Fruit fly (Drosophila melanogaster) whole organism, wandering third instar larva: Measurements from ENCODE around the gene Smyd3.

Source experiments
- Abd-B ChIP-seq: fragments of >200 bp; optimal IDR thresholded peaks from 2 replicates; lab custom pipeline; 2017; ENCODE audit warnings: missing biosample characterization, missing genetic modification characterization
- CG32264 ChIP-seq: fragments of 200-800 bp; sonication (Bioruptor generic); optimal IDR thresholded peaks from 2 replicates; lab custom pipeline; 2016; ENCODE audit warnings: missing biosample characterization, missing genetic modification characterization
- CrebA ChIP-seq: fragments of 200-800 bp; sonication (Bioruptor generic); optimal IDR thresholded peaks from 2 replicates; lab custom pipeline; 2016; ENCODE audit warnings: missing biosample characterization, mild to moderate bottlenecking, missing genetic modification characterization, borderline replicate concordance
- Dfd ChIP-seq: fragments of >200 bp; optimal IDR thresholded peaks from 2 replicates; lab custom pipeline; 2017; ENCODE audit warnings: missing biosample characterization, missing genetic modification characterization
- Dif ChIP-seq: fragments of 200-275, 200-300 bp; sonication (Bioruptor generic); optimal IDR thresholded peaks from 2 replicates; lab custom pipeline; 2018; ENCODE audit warnings: missing biosample characterization, missing genetic modification characterization; ENCODE audit not compliant: partially characterized antibody
- GATAd ChIP-seq: sonication (Bioruptor generic); optimal IDR thresholded peaks from 2 replicates; lab custom pipeline; 2016; ENCODE audit warnings: missing biosample characterization, missing genetic modification characterization
- Hnf4 ChIP-seq: fragments of 200-800 bp; sonication (Bioruptor generic); optimal IDR thresholded peaks from 2 replicates; lab custom pipeline; 2016; ENCODE audit warnings: missing biosample characterization, mild to moderate bottlenecking, missing genetic modification characterization
- Jra ChIP-seq: sonication (Bioruptor generic); optimal IDR thresholded peaks from 2 replicates; lab custom pipeline; 2016; ENCODE audit warnings: missing biosample characterization, missing genetic modification characterization
- Mio ChIP-seq: sonication (Bioruptor generic); optimal IDR thresholded peaks from 2 replicates; lab custom pipeline; 2016; ENCODE audit warnings: missing biosample characterization, missing genetic modification characterization
- Myc ChIP-seq: fragments of >200 bp; optimal IDR thresholded peaks from 2 replicates; lab custom pipeline; 2017
- N ChIP-seq: fragments of >200 bp; optimal IDR thresholded peaks from 2 replicates; lab custom pipeline; 2018; ENCODE audit warnings: missing biosample characterization, missing external identifiers, missing genetic modification characterization
- OdsH ChIP-seq: fragments of 200-800 bp; sonication (Bioruptor generic); optimal IDR thresholded peaks from 2 replicates; lab custom pipeline; 2016; ENCODE audit warnings: missing biosample characterization, mild to moderate bottlenecking, missing genetic modification characterization
- Rel ChIP-seq, 2 experiments: fragments of 200-800 bp; sonication (Bioruptor generic) in 1 of 2; optimal IDR thresholded peaks; 2 replicates in 1 of 2; 3 replicates in 1 of 2; lab custom pipeline; 2016 to 2019; ENCODE audit warnings: mild to moderate bottlenecking in 2 of 2, missing biosample characterization in 2 of 2, missing genetic modification characterization in 2 of 2, moderate library complexity in 1 of 2
- Sp1 ChIP-seq: fragments of 200-800 bp; sonication (Bioruptor generic); optimal IDR thresholded peaks from 3 replicates; lab custom pipeline; 2019; ENCODE audit warnings: missing biosample characterization, mild to moderate bottlenecking, missing genetic modification characterization, moderate library complexity
- Vsx2 ChIP-seq: fragments of 200-300, 225-300 bp; sonication (Bioruptor generic); optimal IDR thresholded peaks from 2 replicates; lab custom pipeline; 2018; ENCODE audit warnings: missing biosample characterization, missing genetic modification characterization; ENCODE audit not compliant: partially characterized antibody
- br ChIP-seq: fragments of 200-800 bp; sonication (Bioruptor generic); optimal IDR thresholded peaks from 2 replicates; lab custom pipeline; 2016; ENCODE audit warnings: missing biosample characterization, missing genetic modification characterization
- brk ChIP-seq: fragments of 200-800 bp; sonication (Bioruptor generic); optimal IDR thresholded peaks from 2 replicates; lab custom pipeline; 2016; ENCODE audit warnings: missing biosample characterization, mild to moderate bottlenecking, missing genetic modification characterization
- dl ChIP-seq, 2 experiments: fragments of 175-275, 200-275 bp in 1 of 2; fragments of 200-275 bp in 1 of 2; sonication (Bioruptor generic); optimal IDR thresholded peaks; lab custom pipeline; 2018; ENCODE audit warnings: mild to moderate bottlenecking in 2 of 2, missing biosample characterization in 2 of 2, missing genetic modification characterization in 2 of 2, moderate library complexity in 2 of 2; ENCODE audit not compliant: partially characterized antibody in 2 of 2, insufficient read depth in 1 of 2
- dsf ChIP-seq: sonication (Bioruptor generic); optimal IDR thresholded peaks from 2 replicates; lab custom pipeline; 2016; ENCODE audit warnings: missing biosample characterization, missing genetic modification characterization, borderline replicate concordance
- ey ChIP-seq: fragments of 200-800 bp; sonication (Bioruptor generic); optimal IDR thresholded peaks from 2 replicates; lab custom pipeline; 2016; ENCODE audit warnings: missing biosample characterization, missing genetic modification characterization
- jim ChIP-seq: fragments of 175-275, 200-325 bp; sonication (Bioruptor generic); optimal IDR thresholded peaks from 2 replicates; lab custom pipeline; 2016; ENCODE audit warnings: missing biosample characterization, mild to moderate bottlenecking, missing genetic modification characterization
- pan ChIP-seq: fragments of >200 bp; optimal IDR thresholded peaks from 2 replicates; lab custom pipeline; 2017
- psq ChIP-seq: fragments of 200-800 bp; sonication (Bioruptor generic); optimal IDR thresholded peaks from 3 replicates; lab custom pipeline; 2017; ENCODE audit warnings: missing biosample characterization, mild to moderate bottlenecking, missing genetic modification characterization, moderate library complexity
- sage ChIP-seq: fragments of 200-800 bp; sonication (Bioruptor generic); optimal IDR thresholded peaks from 2 replicates; lab custom pipeline; 2016; ENCODE audit warnings: missing biosample characterization, mild to moderate bottlenecking, missing genetic modification characterization
- tai ChIP-seq: sonication (Bioruptor generic); optimal IDR thresholded peaks from 2 replicates; lab custom pipeline; 2016; ENCODE audit warnings: missing biosample characterization, missing genetic modification characterization

Smyd3 gene

dm6 chrX:2657220-2657619, 48.5 kb upstream of the Smyd3 start:
- TF ChIP-seq Mio (GFP tag; lab: Kevin White, UChicago) (no peak), pan (lab: Kevin White, UChicago) (no peak), CG32264 (GFP tag; lab: Kevin White, UChicago) (no peak), Myc (lab: Kevin White, UChicago) (no peak), Dfd (GFP tag; lab: Kevin White, UChicago) (no peak), GATAd (no peak), Hnf4 (GFP tag; lab: Kevin White, UChicago) (no peak)

DNA sequence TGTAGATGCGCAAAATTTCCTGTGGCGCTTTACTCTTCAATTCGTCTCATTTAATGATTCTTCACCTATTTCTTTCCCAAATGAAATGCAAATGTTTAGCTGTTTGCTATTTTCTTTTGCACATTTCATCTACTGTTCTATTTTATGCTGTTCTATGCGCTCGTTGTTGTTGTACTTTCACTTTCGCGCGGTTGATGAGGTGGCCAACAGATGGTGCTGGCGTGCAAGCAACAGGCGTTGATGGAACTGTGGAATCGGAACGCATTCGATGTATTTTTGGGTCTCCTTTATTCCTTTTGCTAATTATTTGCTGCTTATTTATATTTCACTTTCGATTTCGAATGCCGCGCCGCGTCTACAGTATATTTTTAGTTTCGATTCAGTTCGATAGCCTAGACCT, 47.3 kb upstream of the Smyd3 start:
- TF ChIP-seq Vsx2 (GFP tag; lab: Kevin White, UChicago) (no peak), pan (lab: Kevin White, UChicago) (no peak), OdsH (GFP tag; lab: Kevin White, UChicago) (no peak), tai (no peak), jim (GFP tag; lab: Kevin White, UChicago) (no peak), brk (GFP tag; lab: Kevin White, UChicago) (no peak), Rel (GFP tag; optimal IDR thresholded peaks at IDR 0.05; lab: Kevin White, UChicago) (no peak), Rel (tag; optimal IDR thresholded peaks at IDR 0.05; lab: Kevin White, UChicago) (no peak), br (GFP tag; lab: Kevin White, UChicago) (no peak), Hnf4 (GFP tag; lab: Kevin White, UChicago) (no peak)
- TF ChIP-seq, all 38 proteins: peak for 0

- TF ChIP-seq N (GFP tag; lab: Kevin White, UChicago) (no peak), dl (GFP tag; optimal IDR thresholded peaks at IDR 0.05; lab: Kevin White, UChicago; ENCODE audit: insufficient read depth in 1 of 2, partially characterized antibody in 2 of 2) (no peak)
- TF ChIP-seq, all 38 proteins: peak for 0
Measured at dm6 chrX:2655479-2655878, 46.8 kb upstream of the Smyd3 start.

DNA sequence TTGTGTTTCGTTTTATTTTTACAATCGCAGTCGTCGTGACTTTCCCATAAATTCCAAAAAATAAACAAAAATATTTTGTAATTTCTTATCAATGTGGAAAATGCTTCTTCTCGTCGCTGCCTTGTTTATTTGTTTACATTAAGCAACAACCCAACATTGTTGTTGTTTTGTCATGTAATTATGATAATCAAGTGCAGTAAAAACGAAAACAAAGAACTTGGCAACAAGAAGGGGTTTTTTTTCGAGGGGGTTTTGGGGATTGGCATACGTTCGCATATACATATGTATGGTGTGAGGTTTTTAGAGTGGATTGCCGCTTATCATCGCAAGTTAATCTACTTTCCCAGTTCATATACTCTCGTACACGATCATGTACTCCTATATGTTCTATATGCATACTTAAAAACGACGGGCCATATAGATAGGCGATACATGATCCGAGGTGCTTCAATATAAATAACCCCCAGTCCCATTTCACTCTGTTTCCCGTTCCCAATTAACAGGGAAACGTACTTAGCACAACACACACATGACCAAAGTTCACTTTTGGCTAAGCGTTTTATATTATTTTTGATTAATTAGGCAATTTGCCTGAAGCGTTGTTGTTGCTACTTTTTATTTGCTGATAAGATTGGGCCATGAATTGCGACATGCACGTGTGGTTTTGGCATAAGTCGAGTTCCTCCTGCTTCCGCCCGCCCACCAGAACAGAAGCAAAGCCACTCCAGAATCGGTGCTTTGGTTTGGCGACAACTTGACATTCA, 45.0 kb upstream of the Smyd3 start:
- TF ChIP-seq Dif (no peak), Sp1 (peak; percentile 3), CrebA (GFP tag; lab: Kevin White, UChicago) (peak; percentile 67), Rel (GFP tag; optimal IDR thresholded peaks at IDR 0.05; lab: Kevin White, UChicago) (no peak), Rel (tag; optimal IDR thresholded peaks at IDR 0.05; lab: Kevin White, UChicago) (peak; percentile 96), sage (GFP tag; lab: Kevin White, UChicago) (no peak), Hnf4 (GFP tag; lab: Kevin White, UChicago) (peak; percentile 32), N (GFP tag; lab: Kevin White, UChicago) (no peak), ey (GFP tag; lab: Kevin White, UChicago) (no peak)

dm6 chrX:2652124-2652923, 43.6 kb upstream of the Smyd3 start:
- TF ChIP-seq Abd-B (GFP tag; lab: Kevin White, UChicago) (no peak), dl (GFP tag; optimal IDR thresholded peaks at IDR 0.05; lab: Kevin White, UChicago; ENCODE audit: insufficient read depth in 1 of 2, partially characterized antibody in 2 of 2) (peak in 1 of 2 experiments; percentile 66), psq (GFP tag; lab: Kevin White, UChicago) (peak; percentile 25), sage (GFP tag; lab: Kevin White, UChicago) (no peak), Jra (GFP tag; lab: Kevin White, UChicago) (peak; percentile 18), CrebA (GFP tag; lab: Kevin White, UChicago) (peak; percentile 21), Rel (GFP tag; optimal IDR thresholded peaks at IDR 0.05; lab: Kevin White, UChicago) (peak; percentile 6), Rel (tag; optimal IDR thresholded peaks at IDR 0.05; lab: Kevin White, UChicago) (peak; percentile 98), tai (no peak), Mio (GFP tag; lab: Kevin White, UChicago) (no peak)

dm6 chrX:2651128-2651527, 42.5 kb upstream of the Smyd3 start:
- no peak for TF ChIP-seq dsf
- TF ChIP-seq N (GFP tag; lab: Kevin White, UChicago): no peak
